Worm (Caenorhabditis elegans): ENCODE measurements around the gene H14E04.2.
A peak's percentile ranks its signal among the peaks of the same experiment; 100 is the strongest.

The H14E04.2 gene

ce11 chrIII:2375918-2376317 is at the start of gene H14E04.2:
H14E04.2 (plus strand) TSS chrIII:2376193.
- TF ChIP-seq hmg-1.2 (GFP tag; IDR thresholded peaks at IDR 0.05) = peak; percentile 18; the same call in 1 of the 2 replicates
- TF ChIP-seq F57C9.4 (tag; optimal IDR thresholded peaks at IDR 0.05) = no peak
- TF ChIP-seq F33H1.4 (GFP tag; IDR thresholded peaks at IDR 0.05) = peak; percentile 62
- no peak for TF ChIP-seq tbx-9 (tag; optimal IDR thresholded peaks at IDR 0.05; ENCODE audit: borderline replicate concordance)
- TF ChIP-seq egl-18 (GFP tag; IDR thresholded peaks at IDR 0.05) = no peak
- peak; percentile 90 for TF ChIP-seq lin-54 (GFP tag; optimal IDR thresholded peaks at IDR 0.05)
- TF ChIP-seq hmg-20 (GFP tag; IDR thresholded peaks at IDR 0.05) = no peak
- TF ChIP-seq aptf-2 (GFP tag; conservative IDR thresholded peaks at IDR 0.05) = no peak
- no peak for TF ChIP-seq madf-3 (GFP tag; IDR thresholded peaks at IDR 0.05)
- TF ChIP-seq dox-1 (GFP tag; IDR thresholded peaks at IDR 0.05) = no peak
- peak; percentile 76 for TF ChIP-seq mcd-1 (GFP tag; IDR thresholded peaks at IDR 0.05)
- TF ChIP-seq K12H6.12 (tag; optimal IDR thresholded peaks at IDR 0.05) = no peak
- no peak for TF ChIP-seq die-1 (tag; optimal IDR thresholded peaks at IDR 0.05)
- no peak for TF ChIP-seq hsf-1 (GFP tag; IDR thresholded peaks at IDR 0.05)
- TF ChIP-seq madf-6 (GFP tag; IDR thresholded peaks at IDR 0.05) = peak; percentile 74; the same call in 1 of the 2 replicates
- TF ChIP-seq C06A6.2 (GFP tag; conservative IDR thresholded peaks at IDR 0.05) = 0 out of 2 replicates have a peak, but pooled peaks have one; percentile 14
- no peak for TF ChIP-seq hrde-1 (tag; optimal IDR thresholded peaks at IDR 0.05; ENCODE audit: borderline replicate concordance)
- TF ChIP-seq pha-4 (tag; optimal IDR thresholded peaks at IDR 0.05) = no peak
- TF ChIP-seq B0336.3 (GFP tag; IDR thresholded peaks at IDR 0.05) = no peak
- peak; percentile 51; the same call in 1 of the 2 replicates for TF ChIP-seq nfyb-1 (GFP tag; IDR thresholded peaks at IDR 0.05)
- no peak for TF ChIP-seq F49E8.2 (tag; optimal IDR thresholded peaks at IDR 0.05; ENCODE audit: insufficient read depth)
- TF ChIP-seq efl-1 (GFP tag; optimal IDR thresholded peaks at IDR 0.05) = peak; percentile 92
- no peak for TF ChIP-seq bed-1 (GFP tag; IDR thresholded peaks at IDR 0.05)
- TF ChIP-seq ccch-3 (GFP tag; optimal IDR thresholded peaks at IDR 0.05) = no peak
- TF ChIP-seq F22D6.2 (tag; optimal IDR thresholded peaks at IDR 0.05) = no peak
- TF ChIP-seq lin-40 (tag; optimal IDR thresholded peaks at IDR 0.05) = no peak
- TF ChIP-seq lin-35 (GFP tag; optimal IDR thresholded peaks at IDR 0.05) = peak in 2 of 3 experiments; percentile 49 to 92
- no peak for TF ChIP-seq ztf-6 (GFP tag; IDR thresholded peaks at IDR 0.05)
- TF ChIP-seq attf-3 (GFP tag; conservative IDR thresholded peaks at IDR 0.05) = peak; percentile 97
- TF ChIP-seq F23B12.7 (tag; optimal IDR thresholded peaks at IDR 0.05; ENCODE audit: insufficient read depth) = no peak
- 0 out of 2 replicates have a peak, but pooled peaks have one; percentile 18 for TF ChIP-seq pbrm-1 (GFP tag; IDR thresholded peaks at IDR 0.05)
- TF ChIP-seq unc-62 (GFP tag; optimal IDR thresholded peaks at IDR 0.05) = no peak
- TF ChIP-seq ets-4 (GFP tag; optimal IDR thresholded peaks at IDR 0.05) = no peak
- no peak for TF ChIP-seq Y53G8AR.9 (GFP tag; conservative IDR thresholded peaks at IDR 0.05)
- no peak for TF ChIP-seq T07F8.4 (tag; optimal IDR thresholded peaks at IDR 0.05)
- TF ChIP-seq ceh-27 (GFP tag; optimal IDR thresholded peaks at IDR 0.05) = peak; percentile 10
- TF ChIP-seq Y67H2A.10 (GFP tag; conservative IDR thresholded peaks at IDR 0.05) = no peak
- no peak for TF ChIP-seq attf-6 (GFP tag; IDR thresholded peaks at IDR 0.05)
- TF ChIP-seq dpl-1 (GFP tag; optimal IDR thresholded peaks at IDR 0.05) = peak; percentile 78
- peak; percentile 59 for TF ChIP-seq lsl-1 (GFP tag; optimal IDR thresholded peaks at IDR 0.05)
- no peak for TF ChIP-seq nhr-120 (GFP tag; IDR thresholded peaks at IDR 0.05)
- TF ChIP-seq F55B11.4 (tag; optimal IDR thresholded peaks at IDR 0.05; ENCODE audit: borderline replicate concordance, insufficient read depth) = no peak
- no peak for TF ChIP-seq ZK185.1 (tag; optimal IDR thresholded peaks at IDR 0.05; ENCODE audit: poor library complexity, severe bottlenecking)
- TF ChIP-seq tlf-1 (GFP tag; optimal IDR thresholded peaks at IDR 0.05) = peak; percentile 3
- no peak for TF ChIP-seq madf-10 (tag; optimal IDR thresholded peaks at IDR 0.05)
- no peak for TF ChIP-seq zfh-2 (GFP tag; conservative IDR thresholded peaks at IDR 0.05)
- TF ChIP-seq snpc-4 (GFP tag; optimal IDR thresholded peaks at IDR 0.05) = no peak
- TF ChIP-seq snpc-4 (tag; optimal IDR thresholded peaks at IDR 0.05) = peak in 1 of 4 experiments; percentile 53
